Worm (Caenorhabditis elegans): ENCODE measurements around the gene F15A4.10.

DNA sequence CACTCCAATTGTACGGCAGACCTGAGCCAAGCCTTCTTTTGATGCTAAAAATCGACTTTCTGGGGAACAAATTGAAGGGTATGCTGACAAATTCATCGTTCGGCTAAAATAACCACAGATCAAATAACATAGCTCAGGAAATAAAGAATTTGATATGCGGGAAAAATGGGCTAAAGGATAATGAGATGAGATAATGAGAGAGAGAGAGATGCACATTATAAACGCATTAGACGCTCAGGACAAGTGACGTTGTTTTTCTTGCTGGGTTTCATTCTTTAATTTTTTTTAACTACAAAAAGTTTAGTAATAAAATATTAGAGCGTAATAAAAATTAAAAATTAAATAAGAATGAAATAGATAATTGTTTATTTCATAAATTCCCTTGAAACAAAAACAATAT lies 29.7 kb upstream of the F15A4.10 start, which contains the start of gene srh-69:
- TF ChIP-seq ztf-4 (tag; optimal IDR thresholded peaks at IDR 0.05) (no peak), nhr-28 (tag; optimal IDR thresholded peaks at IDR 0.05) (no peak), nhr-76 (tag; optimal IDR thresholded peaks at IDR 0.05) (no peak), rnt-1 (tag; optimal IDR thresholded peaks at IDR 0.05) (no peak)
